Worm (Caenorhabditis elegans) whole organism, late embryonic: ENCODE data around the gene acy-2.

Experiments used
- T23F11.4 ChIP-seq: fragments of 200-800 bp; sonication (Bioruptor generic); optimal IDR thresholded peaks from 2 replicates; lab custom pipeline; 2018; ENCODE audit warnings: mild to moderate bottlenecking, missing genetic modification characterization, missing compliant biosample characterization
- ama-1 ChIP-seq: fragments of 150-350 bp; optimal IDR thresholded peaks from 2 replicates; lab custom pipeline; 2014
- ceh-30 ChIP-seq: fragments of 150-350 bp; optimal IDR thresholded peaks from 2 replicates; lab custom pipeline; 2014; ENCODE audit warnings: missing biosample characterization, missing genetic modification characterization
- tbx-7 ChIP-seq: sonication (generic microtip); optimal IDR thresholded peaks from 2 replicates; lab custom pipeline; 2016; ENCODE audit warnings: missing genotype, missing genetic modification characterization, missing compliant biosample characterization
- unc-55 ChIP-seq: sonication (generic microtip); optimal IDR thresholded peaks from 2 replicates; lab custom pipeline; 2017; ENCODE audit warnings: missing biosample characterization, missing genetic modification reagents, missing genetic modification characterization

ce11 chrV:6018944-6019450 is 43.2 kb downstream of the acy-2 start, which contains the start of gene picc-1:
- TF ChIP-seq ama-1 (lab: Kevin White, UChicago) (no peak), ceh-30 (tag; lab: Kevin White, UChicago) (no peak), T23F11.4 (GFP tag; lab: Kevin White, UChicago) (no peak), unc-55 (peak; percentile 76), tbx-7 (no peak)
